Fruit fly (Drosophila melanogaster) whole organism, wandering third instar larva: ENCODE results near the gene Ant2.

ENCODE experiments used
- Hnf4 ChIP-seq: fragments of 200-800 bp; sonication (Bioruptor generic); optimal IDR thresholded peaks from 2 replicates; lab custom pipeline; 2016; ENCODE audit warnings: missing biosample characterization, mild to moderate bottlenecking, missing genetic modification characterization
- Hr83 ChIP-seq: fragments of 200-300 bp; sonication (Bioruptor generic); optimal IDR thresholded peaks from 2 replicates; lab custom pipeline; 2016; ENCODE audit warnings: missing biosample characterization, mild to moderate bottlenecking, missing genetic modification characterization, moderate library complexity; ENCODE audit not compliant: poor library complexity, severe bottlenecking
- Jra ChIP-seq: sonication (Bioruptor generic); optimal IDR thresholded peaks from 2 replicates; lab custom pipeline; 2016; ENCODE audit warnings: missing biosample characterization, missing genetic modification characterization
- Myc ChIP-seq: fragments of >200 bp; optimal IDR thresholded peaks from 2 replicates; lab custom pipeline; 2017
- brk ChIP-seq: fragments of 200-800 bp; sonication (Bioruptor generic); optimal IDR thresholded peaks from 2 replicates; lab custom pipeline; 2016; ENCODE audit warnings: missing biosample characterization, mild to moderate bottlenecking, missing genetic modification characterization
- lola ChIP-seq: fragments of >200 bp; optimal IDR thresholded peaks from 2 replicates; lab custom pipeline; 2017; ENCODE audit warnings: missing biosample characterization, missing genetic modification characterization
- pan ChIP-seq: fragments of >200 bp; optimal IDR thresholded peaks from 2 replicates; lab custom pipeline; 2017
- psq ChIP-seq: fragments of 200-800 bp; sonication (Bioruptor generic); optimal IDR thresholded peaks from 3 replicates; lab custom pipeline; 2017; ENCODE audit warnings: missing biosample characterization, mild to moderate bottlenecking, missing genetic modification characterization, moderate library complexity
- rgr ChIP-seq: fragments of 200-800 bp; sonication (Bioruptor generic); optimal IDR thresholded peaks from 3 replicates; lab custom pipeline; 2016; ENCODE audit warnings: missing biosample characterization, mild to moderate bottlenecking, missing genetic modification characterization
- sv ChIP-seq: fragments of 200-800 bp; sonication (Bioruptor generic); optimal IDR thresholded peaks from 3 replicates; lab custom pipeline; 2016; ENCODE audit warnings: missing biosample characterization, missing genetic modification characterization
- tai ChIP-seq: sonication (Bioruptor generic); optimal IDR thresholded peaks from 2 replicates; lab custom pipeline; 2016; ENCODE audit warnings: missing biosample characterization, missing genetic modification characterization
- usp ChIP-seq: fragments of >200 bp; optimal IDR thresholded peaks from 2 replicates; lab custom pipeline; 2017; ENCODE audit warnings: missing biosample characterization, missing genetic modification characterization

- TF ChIP-seq tai (GFP tag; lab: Kevin White, UChicago) (no peak), brk (GFP tag; lab: Kevin White, UChicago) (no peak), lola (no peak), Myc (no peak), psq (GFP tag; lab: Kevin White, UChicago) (no peak), pan (lab: Kevin White, UChicago) (no peak), usp (GFP tag; lab: Kevin White, UChicago) (no peak), Jra (no peak), sv (GFP tag; lab: Kevin White, UChicago) (no peak), Hnf4 (GFP tag; lab: Kevin White, UChicago) (no peak), rgr (GFP tag; lab: Kevin White, UChicago) (no peak), Hr83 (no peak)
Measured at dm6 chrX:10740953-10741500, 45.7 kb downstream of the Ant2 start.
